Fruit fly (Drosophila melanogaster): ENCODE results near the gene RhoGEF64C.
A peak's percentile ranks its signal among the peaks of the same experiment; 100 is the strongest.

The RhoGEF64C gene

dm6 chr3L:4825584-4825983 is 133.0 kb downstream of the RhoGEF64C start, which contains the start of the genes Dhc64C and LeuRS-m (continued):
- TF ChIP-seq CG3838 (GFP tag; optimal IDR thresholded peaks at IDR 0.05): no peak
- peak; percentile 14 for TF ChIP-seq fu2 (GFP tag; optimal IDR thresholded peaks at IDR 0.05)
- no peak for TF ChIP-seq Xrp1 (GFP tag; IDR thresholded peaks at IDR 0.05)
- TF ChIP-seq CG10462 (GFP tag; optimal IDR thresholded peaks at IDR 0.05): no peak
- TF ChIP-seq CG16815 (GFP tag; optimal IDR thresholded peaks at IDR 0.05): no peak
- TF ChIP-seq CoRest (tag; optimal IDR thresholded peaks at IDR 0.05): peak; percentile 39
- TF ChIP-seq Ravus (GFP tag; IDR thresholded peaks at IDR 0.05): no peak
- no peak for TF ChIP-seq CG6272 (GFP tag; IDR thresholded peaks at IDR 0.05)
- peak; percentile 35; the same call in 1 of the 3 replicates for TF ChIP-seq Doc3 (GFP tag; IDR thresholded peaks at IDR 0.05; ENCODE audit: partially characterized antibody)
- TF ChIP-seq Nf-YC (tag; optimal IDR thresholded peaks at IDR 0.05): no peak
- no peak for TF ChIP-seq Taf1 (GFP tag; IDR thresholded peaks at IDR 0.05)
- peak; percentile 62 for TF ChIP-seq Atf3 (GFP tag; optimal IDR thresholded peaks at IDR 0.05)
- TF ChIP-seq cwo (GFP tag; optimal IDR thresholded peaks at IDR 0.05): no peak
- no peak for TF ChIP-seq Meics (GFP tag; optimal IDR thresholded peaks at IDR 0.05)
- peak; percentile 31 for TF ChIP-seq zen (tag; optimal IDR thresholded peaks at IDR 0.05)
- TF ChIP-seq CG11695 (GFP tag; IDR thresholded peaks at IDR 0.05): no peak
- no peak for TF ChIP-seq oc (tag; optimal IDR thresholded peaks at IDR 0.05)
- no peak for TF ChIP-seq cg (GFP tag; optimal IDR thresholded peaks at IDR 0.05)
- TF ChIP-seq CG17912 (GFP tag; optimal IDR thresholded peaks at IDR 0.05): peak; percentile 9
- TF ChIP-seq CG32532 (GFP tag; IDR thresholded peaks at IDR 0.05): no peak
- no peak for TF ChIP-seq br (optimal IDR thresholded peaks at IDR 0.05)
- no peak for TF ChIP-seq CG1233 (GFP tag; optimal IDR thresholded peaks at IDR 0.05)
- TF ChIP-seq lbe (GFP tag; optimal IDR thresholded peaks at IDR 0.05): no peak
- no peak for TF ChIP-seq toy (GFP tag; IDR thresholded peaks at IDR 0.05)
- peak; percentile 72 for TF ChIP-seq amos (GFP tag; IDR thresholded peaks at IDR 0.05; ENCODE audit: partially characterized antibody)
- TF ChIP-seq gce (GFP tag; IDR thresholded peaks at IDR 0.05): no peak
- no peak for TF ChIP-seq CG18764 (GFP tag; optimal IDR thresholded peaks at IDR 0.05)
- TF ChIP-seq CG7963 (GFP tag; IDR thresholded peaks at IDR 0.05; ENCODE audit: partially characterized antibody): no peak
- no peak for TF ChIP-seq Ssrp (tag; optimal IDR thresholded peaks at IDR 0.05)
- TF ChIP-seq Vsx1 (GFP tag; optimal IDR thresholded peaks at IDR 0.05): no peak
- TF ChIP-seq sna (GFP tag; IDR thresholded peaks at IDR 0.05; ENCODE audit: partially characterized antibody): 0 out of 2 replicates have a peak, but pooled peaks have one; percentile 29
- TF ChIP-seq CG17328 (GFP tag; IDR thresholded peaks at IDR 0.05): no peak
- no peak for TF ChIP-seq Gsc (GFP tag; IDR thresholded peaks at IDR 0.05)
- peak; percentile 7 for TF ChIP-seq CG13775 (GFP tag; optimal IDR thresholded peaks at IDR 0.05)
- no peak for TF ChIP-seq CG1832 (GFP tag; optimal IDR thresholded peaks at IDR 0.05)
- TF ChIP-seq CG32772 (GFP tag; IDR thresholded peaks at IDR 0.05): peak; percentile 54; the same call in 1 of the 2 replicates
- TF ChIP-seq CG4282 (GFP tag; optimal IDR thresholded peaks at IDR 0.05): no peak
- TF ChIP-seq maf-S (GFP tag; optimal IDR thresholded peaks at IDR 0.05): peak; percentile 34
- no peak for TF ChIP-seq dysf (GFP tag; IDR thresholded peaks at IDR 0.05)
- TF ChIP-seq Nf-YB (GFP tag; optimal IDR thresholded peaks at IDR 0.05): no peak
- TF ChIP-seq Antp (GFP tag; optimal IDR thresholded peaks at IDR 0.05): peak; percentile 71
- TF ChIP-seq psq (GFP tag; optimal IDR thresholded peaks at IDR 0.05): no peak
- peak; percentile 40; the same call in 1 of the 2 replicates for TF ChIP-seq tna (GFP tag; IDR thresholded peaks at IDR 0.05; ENCODE audit: partially characterized antibody)
- peak; percentile 93 for TF ChIP-seq Med (GFP tag)
- peak; percentile 41 for TF ChIP-seq pho (GFP tag; optimal IDR thresholded peaks at IDR 0.05)
- TF ChIP-seq cato (GFP tag; optimal IDR thresholded peaks at IDR 0.05; ENCODE audit: borderline replicate concordance): no peak
- peak; percentile 95 for TF ChIP-seq CG34422 (GFP tag; IDR thresholded peaks at IDR 0.05)
- peak; percentile 31; the same call in 1 of the 2 replicates for TF ChIP-seq unc-4 (GFP tag; IDR thresholded peaks at IDR 0.05; ENCODE audit: partially characterized antibody)
- no peak for TF ChIP-seq Spps (tag; optimal IDR thresholded peaks at IDR 0.05)
- TF ChIP-seq CG4820 (GFP tag; optimal IDR thresholded peaks at IDR 0.05): peak; percentile 0
- TF ChIP-seq tll (GFP tag; optimal IDR thresholded peaks at IDR 0.05): no peak
